Worm (Caenorhabditis elegans) whole organism, young adult: Measurements from ENCODE around the gene F32G8.2.
A peak's percentile ranks its signal among the peaks of the same experiment; 100 is the strongest.

ENCODE experiments used
- B0019.2 ChIP-seq: fragments of 200-800 bp; sonication (Bioruptor generic); conservative IDR thresholded peaks from 2 replicates; pipeline ENCODE4 v1.3.6; 2022; ENCODE audit warnings: missing genetic modification reagents, missing genetic modification characterization, missing compliant biosample characterization
- B0035.1 ChIP-seq: sonication (generic microtip); optimal IDR thresholded peaks from 2 replicates; lab custom pipeline; 2016; ENCODE audit warnings: missing genetic modification characterization, mild to moderate bottlenecking, missing compliant biosample characterization, missing genotype, missing genetic modification reagents
- C06A6.2 ChIP-seq: fragments of 200-800 bp; sonication (Bioruptor generic); conservative IDR thresholded peaks from 2 replicates; pipeline ENCODE4 v1.3.6; 2022; ENCODE audit warnings: missing genetic modification characterization, missing compliant biosample characterization
- D2030.7 ChIP-seq: fragments of 200-800 bp; sonication (Bioruptor generic); IDR thresholded peaks from 2 replicates; pipeline ENCODE4 v1.3.6; 2022; ENCODE audit warnings: missing genetic modification reagents, missing genetic modification characterization, missing compliant biosample characterization
- F33H1.4 ChIP-seq: fragments of 200-800 bp; sonication (Bioruptor generic); IDR thresholded peaks from 2 replicates; pipeline ENCODE4 v1.3.6; 2022; ENCODE audit warnings: missing genetic modification reagents, missing genetic modification characterization, missing compliant biosample characterization
- K12H6.12 ChIP-seq: fragments of 200-800 bp; sonication (Bioruptor generic); optimal IDR thresholded peaks from 2 replicates; lab custom pipeline; 2018; ENCODE audit warnings: mild to moderate bottlenecking, missing genetic modification characterization, missing compliant biosample characterization
- T07F8.4 ChIP-seq: sonication (generic microtip); optimal IDR thresholded peaks from 2 replicates; lab custom pipeline; 2016; ENCODE audit warnings: mild to moderate bottlenecking, missing genetic modification characterization, moderate library complexity, missing compliant biosample characterization
- Y53F4B.3 ChIP-seq: fragments of 200-800 bp; sonication (Bioruptor generic); IDR thresholded peaks from 2 replicates; pipeline ENCODE4 v1.3.6; 2022; ENCODE audit warnings: missing genetic modification reagents, missing genetic modification characterization, missing compliant biosample characterization
- Y53G8AR.9 ChIP-seq: fragments of 200-800 bp; sonication (Bioruptor generic); conservative IDR thresholded peaks from 2 replicates; pipeline ENCODE4 v1.3.6; 2022; ENCODE audit warnings: missing genetic modification reagents, missing genetic modification characterization, missing compliant biosample characterization
- Y79H2A.3 ChIP-seq: fragments of 200-800 bp; sonication (Bioruptor generic); conservative IDR thresholded peaks from 2 replicates; pipeline ENCODE4 v1.3.6; 2022; ENCODE audit warnings: missing genetic modification reagents, missing genetic modification characterization, missing compliant biosample characterization
- akir-1 ChIP-seq: fragments of 200-800 bp; sonication (Bioruptor generic); optimal IDR thresholded peaks from 2 replicates; lab custom pipeline; 2018; ENCODE audit warnings: mild to moderate bottlenecking, missing genetic modification characterization, moderate library complexity, missing compliant biosample characterization
- aptf-2 ChIP-seq: fragments of 200-800 bp; sonication (Bioruptor generic); conservative IDR thresholded peaks from 2 replicates; pipeline ENCODE4 v1.3.6; 2022; ENCODE audit warnings: missing genetic modification reagents, missing genetic modification characterization, missing compliant biosample characterization
- attf-6 ChIP-seq: fragments of 200-800 bp; sonication (Bioruptor generic); IDR thresholded peaks from 2 replicates; pipeline ENCODE4 v1.3.6; 2022; ENCODE audit warnings: missing genetic modification reagents, missing genetic modification characterization, missing compliant biosample characterization
- bed-1 ChIP-seq: fragments of 200-800 bp; sonication (Bioruptor generic); IDR thresholded peaks from 2 replicates; pipeline ENCODE4 v1.3.6; 2022; ENCODE audit warnings: missing genetic modification reagents, missing genetic modification characterization, missing compliant biosample characterization
- ccch-3 ChIP-seq: fragments of 200-800 bp; sonication (Bioruptor generic); optimal IDR thresholded peaks from 2 replicates; lab custom pipeline; 2018; ENCODE audit warnings: mild to moderate bottlenecking, missing genetic modification characterization, missing compliant biosample characterization
- ceh-58 ChIP-seq: fragments of 200-800 bp; sonication (Bioruptor generic); IDR thresholded peaks from 2 replicates; pipeline ENCODE4 v1.3.6; 2022; ENCODE audit warnings: missing genetic modification characterization, missing compliant biosample characterization
- ceh-79 ChIP-seq: sonication (generic microtip); optimal IDR thresholded peaks from 2 replicates; lab custom pipeline; 2017; ENCODE audit warnings: mild to moderate bottlenecking, missing genetic modification characterization, missing compliant biosample characterization
- die-1 ChIP-seq: sonication (generic microtip); optimal IDR thresholded peaks from 2 replicates; lab custom pipeline; 2016; ENCODE audit warnings: missing genotype, mild to moderate bottlenecking, missing genetic modification characterization, missing compliant biosample characterization
- dpff-1 ChIP-seq: sonication (generic microtip); optimal IDR thresholded peaks from 2 replicates; lab custom pipeline; 2017; ENCODE audit warnings: mild to moderate bottlenecking, missing genetic modification characterization, missing compliant biosample characterization
- egl-18 ChIP-seq: fragments of 200-800 bp; sonication (Bioruptor generic); IDR thresholded peaks from 2 replicates; pipeline ENCODE4 v1.3.6; 2022; ENCODE audit warnings: missing genetic modification reagents, missing genetic modification characterization, missing compliant biosample characterization
- hlh-26 ChIP-seq: fragments of 200-800 bp; sonication (Bioruptor generic); conservative IDR thresholded peaks from 2 replicates; pipeline ENCODE4 v1.3.6; 2022; ENCODE audit warnings: missing genetic modification reagents, missing genetic modification characterization, missing compliant biosample characterization
- hsf-1 ChIP-seq: fragments of 200-800 bp; sonication (Bioruptor generic); IDR thresholded peaks from 2 replicates; pipeline ENCODE4 v1.3.6; 2022; ENCODE audit warnings: missing genetic modification reagents, missing genetic modification characterization, missing compliant biosample characterization
- let-526 ChIP-seq: fragments of 200-800 bp; sonication (Bioruptor generic); IDR thresholded peaks from 2 replicates; pipeline ENCODE4 v1.3.6; 2022; ENCODE audit warnings: missing genetic modification reagents, missing genetic modification characterization, missing compliant biosample characterization
- let-607 ChIP-seq, 2 experiments: fragments of 200-800 bp in 1 of 2; sonication (Bioruptor generic) in 1 of 2; sonication (generic microtip) in 1 of 2; optimal IDR thresholded peaks; 2 replicates each; lab custom pipeline; 2016 to 2018; ENCODE audit warnings: mild to moderate bottlenecking in 2 of 2, missing compliant biosample characterization in 2 of 2, missing genetic modification characterization in 2 of 2, moderate library complexity in 2 of 2, missing genotype in 1 of 2
- lin-35 ChIP-seq, 3 experiments: fragments of 150-350 bp in 2 of 3; sonication (generic microtip) in 1 of 3; optimal IDR thresholded peaks; 2 replicates each; lab custom pipeline; 2014 to 2018; ENCODE audit warnings: missing biosample characterization in 3 of 3, missing genetic modification characterization in 3 of 3, missing genetic modification reagents in 3 of 3
- lin-40 ChIP-seq: sonication (generic microtip); optimal IDR thresholded peaks from 2 replicates; lab custom pipeline; 2016; ENCODE audit warnings: missing genetic modification characterization, mild to moderate bottlenecking, missing compliant biosample characterization, missing genotype, missing genetic modification reagents
- lin-54 ChIP-seq: fragments of 200-800 bp; sonication (Bioruptor generic); optimal IDR thresholded peaks from 2 replicates; lab custom pipeline; 2018; ENCODE audit warnings: mild to moderate bottlenecking, missing genetic modification characterization, missing compliant biosample characterization
- lir-1 ChIP-seq: fragments of 200-800 bp; sonication (Bioruptor generic); conservative IDR thresholded peaks from 2 replicates; pipeline ENCODE4 v1.3.6; 2022; ENCODE audit warnings: missing genetic modification reagents, missing genetic modification characterization, missing compliant biosample characterization
- lsl-1 ChIP-seq: fragments of 200-800 bp; sonication (Bioruptor generic); optimal IDR thresholded peaks from 2 replicates; lab custom pipeline; 2018; ENCODE audit warnings: mild to moderate bottlenecking, missing genetic modification characterization, moderate library complexity, missing compliant biosample characterization
- madf-3 ChIP-seq: fragments of 200-800 bp; sonication (Bioruptor generic); IDR thresholded peaks from 2 replicates; pipeline ENCODE4 v1.3.6; 2022; ENCODE audit warnings: missing genetic modification reagents, missing genetic modification characterization, missing compliant biosample characterization
- mcd-1 ChIP-seq: fragments of 200-800 bp; sonication (Bioruptor generic); IDR thresholded peaks from 2 replicates; pipeline ENCODE4 v1.3.6; 2022; ENCODE audit warnings: missing genetic modification reagents, missing genetic modification characterization, missing compliant biosample characterization
- mel-28 ChIP-seq: sonication (generic microtip); optimal IDR thresholded peaks from 2 replicates; lab custom pipeline; 2016; ENCODE audit warnings: borderline replicate concordance, mild to moderate bottlenecking, missing genetic modification characterization, missing compliant biosample characterization
- nfya-1 ChIP-seq: sonication (generic microtip); optimal IDR thresholded peaks from 2 replicates; lab custom pipeline; 2017; ENCODE audit warnings: antibody characterized with exemption, missing compliant biosample characterization, missing genetic modification characterization, borderline replicate concordance; ENCODE audit not compliant: insufficient read depth
- nhr-120 ChIP-seq: fragments of 200-800 bp; sonication (Bioruptor generic); IDR thresholded peaks from 2 replicates; pipeline ENCODE4 v1.3.6; 2022; ENCODE audit warnings: missing genetic modification characterization, missing compliant biosample characterization
- nhr-179 ChIP-seq: sonication (generic microtip); optimal IDR thresholded peaks from 2 replicates; lab custom pipeline; 2016; ENCODE audit warnings: mild to moderate bottlenecking, missing genetic modification characterization, missing compliant biosample characterization
- nhr-27 ChIP-seq: fragments of 200-800 bp; sonication (Bioruptor generic); optimal IDR thresholded peaks from 2 replicates; lab custom pipeline; 2018; ENCODE audit warnings: mild to moderate bottlenecking, missing genetic modification characterization, moderate library complexity, missing compliant biosample characterization
- nhr-80 ChIP-seq: sonication (generic microtip); optimal IDR thresholded peaks from 2 replicates; lab custom pipeline; 2016; ENCODE audit warnings: missing genetic modification characterization, missing compliant biosample characterization
- pha-4 ChIP-seq: fragments of 150-350 bp; sonication (generic microtip); optimal IDR thresholded peaks from 2 replicates; lab custom pipeline; 2014; ENCODE audit warnings: missing biosample characterization, missing genetic modification reagents, missing genetic modification characterization
- rcor-1 ChIP-seq: fragments of 200-800 bp; sonication (Bioruptor generic); IDR thresholded peaks from 2 replicates; pipeline ENCODE4 v1.3.6; 2022; ENCODE audit warnings: missing genetic modification reagents, missing genetic modification characterization, missing compliant biosample characterization
- rpc-1 ChIP-seq, 2 experiments: fragments of 150-350 bp in 1 of 2; sonication (generic microtip) in 1 of 2; optimal IDR thresholded peaks; 2 replicates each; lab custom pipeline; 2014 to 2018; ENCODE audit warnings: missing biosample characterization in 1 of 2, missing genetic modification characterization in 1 of 2, missing genetic modification reagents in 1 of 2, missing genotype in 1 of 2
- tlf-1 ChIP-seq: fragments of 200-800 bp; sonication (Bioruptor generic); optimal IDR thresholded peaks from 2 replicates; lab custom pipeline; 2018; ENCODE audit warnings: mild to moderate bottlenecking, missing genetic modification characterization, missing compliant biosample characterization
- unc-130 ChIP-seq: sonication (generic microtip); optimal IDR thresholded peaks from 2 replicates; lab custom pipeline; 2016; ENCODE audit warnings: missing genetic modification reagents, missing genetic modification characterization, missing compliant biosample characterization
- xnd-1 ChIP-seq: sonication (generic microtip); optimal IDR thresholded peaks from 2 replicates; lab custom pipeline; 2016; ENCODE audit warnings: missing genotype, missing genetic modification reagents, missing genetic modification characterization, missing compliant biosample characterization
- ztf-25 ChIP-seq: fragments of 200-800 bp; sonication (Bioruptor generic); IDR thresholded peaks from 2 replicates; pipeline ENCODE4 v1.3.6; 2022; ENCODE audit warnings: missing genetic modification reagents, missing genetic modification characterization, missing compliant biosample characterization
- ztf-28 ChIP-seq: fragments of 200-800 bp; sonication (Bioruptor generic); IDR thresholded peaks from 2 replicates; pipeline ENCODE4 v1.3.6; 2022; ENCODE audit warnings: missing genetic modification reagents, missing genetic modification characterization, missing compliant biosample characterization
- ztf-3 ChIP-seq: fragments of 200-800 bp; sonication (Bioruptor generic); optimal IDR thresholded peaks from 2 replicates; lab custom pipeline; 2018; ENCODE audit warnings: mild to moderate bottlenecking, missing genetic modification characterization, missing compliant biosample characterization

Gene F32G8.2

DNA sequence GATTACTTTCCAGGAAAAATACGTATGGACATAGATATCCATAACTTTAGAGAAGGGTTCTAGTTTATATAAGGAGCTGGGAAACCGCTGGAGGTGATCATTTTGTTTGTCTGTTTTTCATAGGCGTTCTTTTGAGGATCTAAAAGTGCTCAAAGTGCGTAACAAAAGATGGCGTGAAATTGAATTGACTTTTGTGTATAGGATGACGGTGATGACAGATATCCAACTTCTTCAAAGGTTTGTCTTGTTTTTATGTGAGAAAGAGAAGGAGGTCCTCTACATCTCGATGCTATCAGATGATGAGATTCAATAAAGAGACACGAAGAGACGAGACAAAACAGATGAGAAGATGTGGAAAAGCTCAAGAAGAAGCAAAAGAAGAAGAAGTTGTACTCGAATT, 33.1 kb upstream of the F32G8.2 start:
- no peak for TF ChIP-seq ztf-28 (GFP tag; lab: Robert Waterston, UW)
- no peak for TF ChIP-seq nhr-120 (GFP tag; lab: Robert Waterston, UW)
- no peak for TF ChIP-seq mcd-1 (GFP tag; lab: Robert Waterston, UW)
- TF ChIP-seq let-607 (tag; optimal IDR thresholded peaks at IDR 0.05; lab: Kevin White, UChicago), result no peak
- no peak for TF ChIP-seq lin-40 (tag; lab: Kevin White, UChicago)
- TF ChIP-seq unc-130 (GFP tag; lab: Kevin White, UChicago), result no peak

DNA sequence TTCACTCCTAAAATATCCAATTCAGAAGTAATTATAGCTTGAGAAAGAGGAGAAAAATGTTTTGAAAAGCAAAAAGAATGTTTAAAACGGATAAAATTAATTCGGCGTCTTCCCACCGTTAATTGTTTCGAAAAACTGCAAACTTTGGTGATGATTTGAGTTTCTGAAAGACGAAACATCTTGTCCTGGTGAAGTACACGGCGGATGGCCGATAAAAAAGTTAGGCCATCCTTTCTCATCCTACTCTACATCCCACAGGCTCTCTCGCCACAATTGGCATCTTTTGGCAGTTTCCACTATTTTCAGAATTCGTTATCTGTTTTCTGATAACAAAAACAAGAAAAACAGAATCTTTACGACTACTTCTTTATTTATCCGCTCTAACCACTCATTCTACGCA, 23.9 kb upstream of the F32G8.2 start, which contains the start of the genes C35A5.8 and hda-11:
Gene C35A5.8 (minus strand): TSS at position 7 of the 400 bp plus-strand sequence.
Gene hda-11 (plus strand): TSS at position 283 of the 400 bp plus-strand sequence.
- TF ChIP-seq die-1 (tag; lab: Kevin White, UChicago) (no peak), lsl-1 (GFP tag; lab: Kevin White, UChicago) (peak; percentile 46), madf-3 (peak; percentile 76; the same call in 1 of the 2 replicates), nfya-1 (tag; lab: Kevin White, UChicago) (no peak), ceh-79 (tag; lab: Kevin White, UChicago) (peak; percentile 60), akir-1 (GFP tag; lab: Kevin White, UChicago) (no peak), K12H6.12 (peak; percentile 38), lin-35 (GFP tag; optimal IDR thresholded peaks at IDR 0.05; lab: Kevin White, UChicago) (peak in 1 of 3 experiments; percentile 11), rcor-1 (GFP tag; lab: Robert Waterston, UW) (peak; percentile 86), F33H1.4 (GFP tag; lab: Robert Waterston, UW) (peak; percentile 37; the same call in 1 of the 2 replicates), unc-130 (GFP tag; lab: Kevin White, UChicago) (peak; percentile 78), D2030.7 (GFP tag; lab: Robert Waterston, UW) (peak; percentile 67), attf-6 (no peak), Y53F4B.3 (GFP tag; lab: Robert Waterston, UW) (no peak), C06A6.2 (GFP tag; lab: Robert Waterston, UW) (no peak), let-526 (peak; percentile 40; the same call in 1 of the 2 replicates), rpc-1 (optimal IDR thresholded peaks at IDR 0.05; lab: Kevin White, UChicago) (no peak), rpc-1 (tag; optimal IDR thresholded peaks at IDR 0.05; lab: Kevin White, UChicago) (no peak), hlh-26 (GFP tag; lab: Robert Waterston, UW) (no peak), nhr-27 (tag; lab: Kevin White, UChicago) (no peak), nhr-80 (tag; lab: Kevin White, UChicago) (peak; percentile 36), T07F8.4 (tag; lab: Kevin White, UChicago) (no peak), xnd-1 (tag; lab: Kevin White, UChicago) (no peak), pha-4 (tag; lab: Kevin White, UChicago) (no peak), mel-28 (tag; lab: Kevin White, UChicago) (no peak), dpff-1 (no peak), Y53G8AR.9 (GFP tag; lab: Robert Waterston, UW) (0 out of 2 replicates have a peak, but pooled peaks have one; percentile 14), nhr-179 (tag; lab: Kevin White, UChicago) (no peak), ztf-25 (GFP tag; lab: Robert Waterston, UW) (no peak), B0019.2 (GFP tag; lab: Robert Waterston, UW) (no peak), aptf-2 (GFP tag; lab: Robert Waterston, UW) (0 out of 2 replicates have a peak, but pooled peaks have one; percentile 11), egl-18 (no peak), hsf-1 (GFP tag; lab: Robert Waterston, UW) (no peak), Y79H2A.3 (no peak), lin-54 (GFP tag; lab: Kevin White, UChicago) (peak; percentile 42), B0035.1 (tag; lab: Kevin White, UChicago) (no peak), mcd-1 (GFP tag; lab: Robert Waterston, UW) (peak; percentile 63), ztf-3 (no peak), bed-1 (GFP tag; lab: Robert Waterston, UW) (no peak), tlf-1 (GFP tag; lab: Kevin White, UChicago) (peak; percentile 10), ceh-58 (no peak), ccch-3 (GFP tag; lab: Kevin White, UChicago) (peak; percentile 43), lir-1 (peak; percentile 75)
